Worm (Caenorhabditis elegans) whole organism, L4/young adult: ENCODE results near the gene T05D4.5.

Source experiments
- W03F9.2 ChIP-seq: fragments of 150-350 bp; optimal IDR thresholded peaks from 2 replicates; lab custom pipeline; 2014; ENCODE audit warnings: missing biosample characterization, missing genetic modification characterization
- dao-5 ChIP-seq: sonication (generic microtip); optimal IDR thresholded peaks from 2 replicates; lab custom pipeline; 2016; ENCODE audit warnings: missing genotype, missing genetic modification characterization, moderate library complexity, missing compliant biosample characterization
- him-1 ChIP-seq: sonication (generic microtip); optimal IDR thresholded peaks from 2 replicates; lab custom pipeline; 2016; ENCODE audit warnings: missing genotype, missing genetic modification reagents, missing genetic modification characterization, missing compliant biosample characterization

ce11 chrIII:13581727-13582126 lies 1.1 kb downstream of the T05D4.5 start:
- TF ChIP-seq dao-5 (tag; lab: Kevin White, UChicago) (no peak), him-1 (no peak), W03F9.2 (no peak)
